Worm (Caenorhabditis elegans) whole organism, dauer: Measurements from ENCODE around the gene Y105C5A.1272.

Experiments
- unc-62 ChIP-seq: sonication (generic microtip); optimal IDR thresholded peaks from 2 replicates; lab custom pipeline; 2017; ENCODE audit warnings: missing biosample characterization, missing genetic modification reagents, missing genetic modification characterization

Y105C5A.1272 gene

DNA sequence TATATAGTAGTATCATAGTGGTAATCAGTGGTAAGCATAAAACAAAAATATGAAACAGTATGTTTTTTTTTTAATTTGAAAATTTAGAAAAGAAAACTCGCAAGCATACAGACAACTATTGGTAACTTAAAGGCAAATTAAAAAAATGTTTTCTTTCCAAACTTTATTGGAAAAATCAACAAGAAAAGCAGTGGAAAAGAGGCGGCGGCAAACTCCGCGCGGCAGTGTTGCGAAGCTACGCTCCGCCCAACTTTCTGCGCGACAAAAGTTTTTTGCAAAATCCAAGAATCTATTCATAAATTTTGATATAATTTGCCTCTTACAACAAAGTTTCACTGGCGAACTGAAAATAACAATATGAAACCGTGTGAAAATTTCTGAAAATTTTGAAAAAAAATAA lies 37.7 kb downstream of the Y105C5A.1272 start:
- no peak for TF ChIP-seq unc-62 (GFP tag; lab: Kevin White, UChicago)

DNA sequence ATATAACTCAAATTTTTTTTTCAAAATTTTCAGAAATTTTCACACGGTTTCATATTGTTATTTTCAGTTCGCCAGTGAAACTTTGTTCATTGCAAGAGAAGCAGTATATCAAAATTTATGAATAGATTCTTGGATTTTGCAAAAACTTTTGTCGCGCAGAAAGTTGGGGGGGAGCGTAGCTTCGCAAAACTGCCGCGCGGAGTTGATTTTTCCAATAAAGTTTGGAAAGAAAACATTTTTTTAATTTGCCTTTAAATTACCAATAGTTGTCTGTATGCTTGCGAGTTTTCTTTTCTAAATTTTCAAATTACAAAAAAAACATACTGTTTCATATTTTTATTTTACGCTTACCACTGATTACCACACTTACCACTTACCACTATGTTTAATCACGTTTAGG lies 39.4 kb downstream of the Y105C5A.1272 start:
- TF ChIP-seq unc-62 (GFP tag; lab: Kevin White, UChicago), result no peak

DNA sequence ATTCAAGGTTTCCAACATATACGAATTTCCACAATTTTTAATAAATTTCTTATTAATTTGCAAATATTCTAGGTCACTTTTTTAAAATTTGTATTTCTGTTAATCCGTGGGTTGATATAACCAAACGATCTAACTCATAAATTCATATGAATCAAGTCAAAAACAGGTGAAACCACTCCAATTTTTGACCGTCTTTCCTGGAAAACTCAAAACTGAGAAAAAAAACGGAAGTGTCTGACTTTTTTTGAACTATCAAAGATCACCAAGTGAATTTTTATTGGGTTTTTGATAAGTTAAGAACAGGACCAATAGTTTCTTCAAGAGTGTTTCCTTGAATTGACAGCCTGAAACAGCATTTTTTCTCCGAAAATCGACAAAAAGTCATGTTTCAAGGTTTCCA lies 41.0 kb downstream of the Y105C5A.1272 start:
- TF ChIP-seq unc-62 (GFP tag; lab: Kevin White, UChicago), result no peak

DNA sequence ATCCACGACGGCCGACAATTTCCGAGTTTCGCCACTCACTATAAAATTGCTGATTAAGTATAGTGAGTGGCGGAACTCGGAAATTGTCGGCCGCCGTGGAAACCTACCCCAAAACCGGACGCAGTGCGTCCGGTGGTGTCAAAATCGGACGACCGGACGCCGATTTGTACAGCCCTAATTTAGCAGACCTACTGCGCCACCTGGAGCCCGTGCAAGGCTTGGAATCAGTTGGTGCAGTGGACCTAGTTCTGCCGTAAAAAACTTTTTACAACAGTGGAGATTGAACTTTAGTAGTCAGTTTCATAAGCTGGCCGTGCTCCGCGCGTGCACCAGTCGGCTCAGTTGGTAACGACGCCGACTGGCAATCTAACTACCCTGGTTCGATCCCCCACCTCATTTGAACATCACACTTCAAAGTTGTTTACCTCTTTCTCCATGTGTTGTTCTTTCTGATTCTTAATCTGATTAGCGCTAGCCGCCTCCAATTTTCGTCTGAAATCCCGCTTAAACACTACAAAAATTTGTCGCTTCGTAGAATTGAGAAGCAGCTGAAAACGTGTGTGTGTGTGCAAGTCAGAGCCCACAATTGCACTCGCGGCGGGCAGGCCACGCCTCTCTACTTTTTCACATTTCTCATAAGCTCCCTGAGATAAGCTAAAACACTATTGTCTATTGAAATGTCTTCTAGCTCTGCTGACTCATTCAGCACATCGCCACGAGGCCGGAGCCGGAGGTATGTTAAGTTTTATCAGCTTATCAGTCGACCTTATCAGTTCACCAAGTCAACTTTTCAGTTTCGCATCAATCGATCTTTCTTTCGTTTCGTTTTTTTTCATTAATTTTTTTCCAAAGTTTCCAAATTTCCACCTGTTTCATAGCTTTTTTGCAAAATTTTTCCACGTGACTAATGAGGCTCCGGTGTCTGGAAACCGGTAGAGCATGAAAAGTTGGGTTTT lies 42.0 kb downstream of the Y105C5A.1272 start, which contains the start of gene Y105C5A.15:
Y105C5A.15 (plus strand) TSS at position 678 of the 956 bp plus-strand sequence.
- TF ChIP-seq unc-62 (GFP tag; lab: Kevin White, UChicago), result no peak

DNA sequence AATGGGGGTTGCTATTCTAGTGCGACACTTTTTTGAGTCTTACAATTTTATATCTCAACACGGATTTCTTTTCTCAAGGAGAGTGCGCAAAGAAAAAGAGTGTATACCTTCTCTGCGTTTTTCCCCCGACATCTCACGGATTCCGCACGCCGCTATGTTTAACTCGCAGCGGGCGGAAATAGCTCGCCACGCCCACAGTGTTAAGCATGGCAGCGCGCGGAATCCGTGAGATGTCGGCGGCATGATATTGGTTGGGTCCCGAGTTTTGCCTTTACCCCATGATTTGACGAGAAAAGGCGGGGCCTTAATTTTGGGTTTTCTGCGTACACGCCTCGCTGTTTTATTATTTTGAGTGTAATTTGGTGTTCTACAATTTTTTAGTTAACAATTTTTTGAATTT lies 45.0 kb downstream of the Y105C5A.1272 start:
- no peak for TF ChIP-seq unc-62 (GFP tag; lab: Kevin White, UChicago)

DNA sequence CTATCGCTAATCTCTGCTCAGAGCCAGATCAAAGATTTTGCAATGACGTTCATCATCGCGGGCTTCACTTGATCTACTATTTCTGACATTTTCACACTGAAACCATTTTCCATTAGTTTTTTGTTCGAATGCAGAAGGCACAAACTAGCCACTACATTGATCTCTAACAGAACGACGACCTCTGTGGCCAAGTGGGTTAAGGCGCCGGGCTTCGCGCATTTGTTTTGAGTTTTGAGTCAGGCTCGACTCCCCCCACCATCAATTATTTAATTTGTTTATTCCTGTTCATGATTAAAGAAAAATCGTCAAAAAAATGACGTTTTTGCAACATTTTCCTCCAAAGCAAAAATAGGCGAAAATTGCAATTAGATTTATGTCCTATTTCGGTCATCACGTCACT lies 46.5 kb downstream of the Y105C5A.1272 start:
- TF ChIP-seq unc-62 (GFP tag; lab: Kevin White, UChicago), result no peak

DNA sequence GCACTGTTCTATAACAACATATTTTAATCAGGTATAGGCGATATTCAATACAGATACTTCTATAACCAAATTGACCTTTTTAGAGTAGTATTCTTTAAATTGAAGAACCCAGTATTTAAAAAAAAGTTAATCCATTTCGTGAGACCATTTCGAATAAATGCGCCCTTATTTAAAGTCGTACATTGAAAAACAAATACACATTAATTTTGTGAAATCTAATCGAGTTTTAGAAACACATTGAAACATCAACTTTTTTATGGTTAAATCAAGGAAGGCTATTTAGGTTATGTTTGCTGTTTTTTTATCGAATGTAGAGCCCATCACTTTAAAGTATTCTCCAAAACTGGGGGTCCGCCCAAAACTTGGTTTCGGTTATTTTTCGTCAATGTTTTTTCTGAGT lies 48.5 kb downstream of the Y105C5A.1272 start:
- TF ChIP-seq unc-62 (GFP tag; lab: Kevin White, UChicago), result no peak

DNA sequence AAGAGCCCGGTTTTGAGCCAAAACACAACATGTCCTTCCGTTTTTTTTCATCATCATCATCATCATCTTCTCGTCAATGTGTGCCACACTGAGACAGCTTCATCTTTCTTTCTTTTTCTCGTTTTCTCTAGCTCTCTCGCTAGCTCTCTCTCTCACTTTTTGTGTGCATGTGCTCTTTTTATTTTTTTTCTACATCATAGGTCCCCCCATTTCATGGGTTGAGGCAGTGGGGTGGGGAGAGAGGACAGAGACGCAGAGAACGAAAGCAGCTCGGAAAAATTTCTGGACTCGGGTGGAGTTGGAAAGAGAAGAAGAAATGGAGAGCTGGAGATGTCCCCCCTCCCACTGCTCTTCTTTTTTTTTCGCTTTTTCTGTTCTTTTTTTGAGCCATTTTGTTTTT lies 50.0 kb downstream of the Y105C5A.1272 start:
- no peak for TF ChIP-seq unc-62 (GFP tag; lab: Kevin White, UChicago)
